Worm (Caenorhabditis elegans) whole organism, late embryonic: ENCODE data around the gene F21A3.2.

Experiments
- C08G9.2 ChIP-seq: sonication (generic microtip); optimal IDR thresholded peaks from 2 replicates; lab custom pipeline; 2016; ENCODE audit warnings: mild to moderate bottlenecking, missing genetic modification characterization, moderate library complexity, missing compliant biosample characterization
- C38D4.7 ChIP-seq: fragments of 200-800 bp; sonication (Bioruptor generic); optimal IDR thresholded peaks from 2 replicates; lab custom pipeline; 2018; ENCODE audit warnings: mild to moderate bottlenecking, missing genetic modification characterization, moderate library complexity, missing compliant biosample characterization
- F13H6.1 ChIP-seq: sonication (generic microtip); optimal IDR thresholded peaks from 2 replicates; lab custom pipeline; 2016; ENCODE audit warnings: missing genetic modification characterization, missing compliant biosample characterization
- T23F11.4 ChIP-seq: fragments of 200-800 bp; sonication (Bioruptor generic); optimal IDR thresholded peaks from 2 replicates; lab custom pipeline; 2018; ENCODE audit warnings: mild to moderate bottlenecking, missing genetic modification characterization, missing compliant biosample characterization
- ceh-14 ChIP-seq: sonication (generic microtip); optimal IDR thresholded peaks from 2 replicates; lab custom pipeline; 2016; ENCODE audit warnings: missing genotype, missing genetic modification characterization, missing compliant biosample characterization
- ceh-18 ChIP-seq: sonication (generic microtip); optimal IDR thresholded peaks from 2 replicates; lab custom pipeline; 2016; ENCODE audit warnings: missing genetic modification characterization, missing compliant biosample characterization
- ceh-19 ChIP-seq: fragments of 200-800 bp; sonication (Bioruptor generic); optimal IDR thresholded peaks from 2 replicates; lab custom pipeline; 2018; ENCODE audit warnings: mild to moderate bottlenecking, missing genetic modification characterization, missing compliant biosample characterization
- ceh-2 ChIP-seq: sonication (generic microtip); optimal IDR thresholded peaks from 2 replicates; lab custom pipeline; 2016; ENCODE audit warnings: missing genotype, missing genetic modification characterization, missing compliant biosample characterization
- ceh-31 ChIP-seq: sonication (generic microtip); optimal IDR thresholded peaks from 2 replicates; lab custom pipeline; 2016; ENCODE audit warnings: missing genetic modification characterization, missing compliant biosample characterization
- ceh-34 ChIP-seq: sonication (generic microtip); optimal IDR thresholded peaks from 2 replicates; lab custom pipeline; 2016; ENCODE audit warnings: mild to moderate bottlenecking, missing genetic modification characterization, missing compliant biosample characterization
- ceh-45 ChIP-seq: fragments of 200-800 bp; sonication (Bioruptor generic); IDR thresholded peaks from 2 replicates; pipeline ENCODE4 v1.3.6; 2022; ENCODE audit warnings: missing genetic modification reagents, missing genetic modification characterization, missing compliant biosample characterization
- ceh-48 ChIP-seq: sonication (generic microtip); optimal IDR thresholded peaks from 2 replicates; lab custom pipeline; 2016; ENCODE audit warnings: missing genetic modification characterization, inconsistent platforms, missing compliant biosample characterization
- ceh-6 ChIP-seq: fragments of 200-800 bp; sonication (Bioruptor generic); optimal IDR thresholded peaks from 2 replicates; lab custom pipeline; 2018; ENCODE audit warnings: mild to moderate bottlenecking, missing genetic modification characterization, missing compliant biosample characterization
- che-1 ChIP-seq: sonication (generic microtip); optimal IDR thresholded peaks from 2 replicates; lab custom pipeline; 2016; ENCODE audit warnings: mild to moderate bottlenecking, missing genetic modification characterization, missing compliant biosample characterization
- dve-1 ChIP-seq: sonication (generic microtip); optimal IDR thresholded peaks from 2 replicates; lab custom pipeline; 2017; ENCODE audit warnings: antibody characterized with exemption, mild to moderate bottlenecking, missing genetic modification characterization, missing compliant biosample characterization
- elt-2 ChIP-seq: sonication (generic microtip); optimal IDR thresholded peaks from 2 replicates; lab custom pipeline; 2016; ENCODE audit warnings: missing genetic modification reagents, missing genetic modification characterization, missing compliant biosample characterization
- elt-4 ChIP-seq: sonication (generic microtip); optimal IDR thresholded peaks from 2 replicates; lab custom pipeline; 2016; ENCODE audit warnings: missing genetic modification characterization, missing compliant biosample characterization
- eyg-1 ChIP-seq: sonication (generic microtip); optimal IDR thresholded peaks from 2 replicates; lab custom pipeline; 2016; ENCODE audit warnings: missing genotype, missing genetic modification characterization, missing compliant biosample characterization
- fax-1 ChIP-seq: sonication (generic microtip); optimal IDR thresholded peaks from 2 replicates; lab custom pipeline; 2016; ENCODE audit warnings: missing genotype, missing genetic modification characterization, missing compliant biosample characterization
- fkh-10 ChIP-seq: fragments of 150-350 bp; optimal IDR thresholded peaks from 2 replicates; lab custom pipeline; 2014; ENCODE audit warnings: missing biosample characterization, missing genetic modification reagents, missing genetic modification characterization
- gmeb-2 ChIP-seq: sonication (generic microtip); optimal IDR thresholded peaks from 2 replicates; lab custom pipeline; 2016; ENCODE audit warnings: missing genetic modification characterization, inconsistent platforms, missing compliant biosample characterization
- hlh-13 ChIP-seq: fragments of 200-800 bp; sonication (Bioruptor generic); optimal IDR thresholded peaks from 2 replicates; lab custom pipeline; 2018; ENCODE audit warnings: mild to moderate bottlenecking, missing genetic modification characterization, missing compliant biosample characterization
- hlh-6 ChIP-seq: sonication (generic microtip); optimal IDR thresholded peaks from 2 replicates; lab custom pipeline; 2016; ENCODE audit warnings: missing genotype, missing genetic modification characterization, missing compliant biosample characterization
- hlh-8 ChIP-seq: sonication (generic microtip); optimal IDR thresholded peaks from 2 replicates; lab custom pipeline; 2016; ENCODE audit warnings: missing genotype, missing genetic modification characterization, missing compliant biosample characterization
- lin-11 ChIP-seq: fragments of 200-800 bp; sonication (Bioruptor generic); optimal IDR thresholded peaks from 2 replicates; lab custom pipeline; 2018; ENCODE audit warnings: mild to moderate bottlenecking, missing genetic modification characterization, missing compliant biosample characterization
- nfya-1 ChIP-seq: sonication (generic microtip); optimal IDR thresholded peaks from 2 replicates; lab custom pipeline; 2017; ENCODE audit warnings: missing genetic modification characterization, mild to moderate bottlenecking, missing compliant biosample characterization, antibody characterized with exemption, moderate library complexity
- nhr-232 ChIP-seq: sonication (generic microtip); optimal IDR thresholded peaks from 2 replicates; lab custom pipeline; 2016; ENCODE audit warnings: missing genetic modification characterization, missing compliant biosample characterization
- npax-4 ChIP-seq: sonication (generic microtip); optimal IDR thresholded peaks from 2 replicates; lab custom pipeline; 2016; ENCODE audit warnings: missing genetic modification characterization, missing compliant biosample characterization
- odd-2 ChIP-seq: sonication (generic microtip); optimal IDR thresholded peaks from 2 replicates; lab custom pipeline; 2017; ENCODE audit warnings: antibody characterized with exemption, mild to moderate bottlenecking, missing genetic modification characterization, missing compliant biosample characterization
- pat-9 ChIP-seq: fragments of 200-800 bp; sonication (Bioruptor generic); optimal IDR thresholded peaks from 2 replicates; lab custom pipeline; 2018; ENCODE audit warnings: mild to moderate bottlenecking, missing genetic modification characterization, moderate library complexity, missing compliant biosample characterization
- pax-1 ChIP-seq: fragments of 150-350 bp; optimal IDR thresholded peaks from 2 replicates; lab custom pipeline; 2014; ENCODE audit warnings: missing biosample characterization, missing genetic modification characterization
- pha-2 ChIP-seq: sonication (generic microtip); optimal IDR thresholded peaks from 2 replicates; lab custom pipeline; 2017; ENCODE audit warnings: mild to moderate bottlenecking, missing genetic modification characterization, missing compliant biosample characterization
- pqm-1 ChIP-seq: sonication (generic microtip); optimal IDR thresholded peaks from 2 replicates; lab custom pipeline; 2016; ENCODE audit warnings: missing genetic modification characterization, missing compliant biosample characterization
- pros-1 ChIP-seq: fragments of 150-350 bp; optimal IDR thresholded peaks from 2 replicates; lab custom pipeline; 2014; ENCODE audit warnings: missing biosample characterization, missing genetic modification reagents, missing genetic modification characterization
- sdc-2 ChIP-seq: sonication (generic microtip); optimal IDR thresholded peaks from 2 replicates; lab custom pipeline; 2016; ENCODE audit warnings: missing genotype, missing genetic modification characterization, missing compliant biosample characterization
- sox-4 ChIP-seq: sonication (generic microtip); optimal IDR thresholded peaks from 2 replicates; lab custom pipeline; 2017; ENCODE audit warnings: mild to moderate bottlenecking, missing genetic modification characterization, inconsistent platforms, missing compliant biosample characterization
- syd-9 ChIP-seq: sonication (generic microtip); optimal IDR thresholded peaks from 2 replicates; lab custom pipeline; 2016; ENCODE audit warnings: mild to moderate bottlenecking, missing genetic modification characterization, moderate library complexity, missing compliant biosample characterization
- tbx-2 ChIP-seq: sonication (generic microtip); optimal IDR thresholded peaks from 2 replicates; lab custom pipeline; 2016; ENCODE audit warnings: missing genetic modification characterization, missing compliant biosample characterization
- ttx-3 ChIP-seq: sonication (generic microtip); optimal IDR thresholded peaks from 2 replicates; lab custom pipeline; 2016; ENCODE audit warnings: missing genetic modification reagents, missing genetic modification characterization, missing compliant biosample characterization
- unc-42 ChIP-seq: sonication (generic microtip); optimal IDR thresholded peaks from 2 replicates; lab custom pipeline; 2016; ENCODE audit warnings: missing genotype, missing genetic modification characterization, missing compliant biosample characterization
- unc-86 ChIP-seq: sonication (generic microtip); optimal IDR thresholded peaks from 2 replicates; lab custom pipeline; 2016; ENCODE audit warnings: missing genetic modification characterization, missing compliant biosample characterization

The F21A3.2 gene

DNA sequence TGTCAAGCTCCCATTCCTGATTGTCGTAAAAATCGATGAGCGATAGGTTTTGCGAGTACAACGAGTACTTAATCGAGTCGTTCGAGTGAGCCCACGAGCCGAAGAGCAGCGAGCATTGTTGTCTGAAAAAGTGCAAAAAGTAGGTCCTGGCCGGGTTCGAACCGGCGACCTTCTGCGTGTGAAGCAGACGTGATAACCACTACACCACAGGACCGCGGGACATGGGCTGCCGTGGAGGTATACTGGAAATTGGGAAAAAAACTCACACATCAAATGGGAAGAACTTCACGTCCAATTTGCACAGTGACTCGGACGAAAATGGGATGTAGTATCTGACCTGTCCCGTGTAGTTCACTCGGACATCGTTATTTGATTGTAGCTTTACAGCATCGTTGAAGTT, 18.4 kb downstream of the F21A3.2 start:
- TF ChIP-seq sox-4 (tag; lab: Kevin White, UChicago) (no peak), ceh-6 (peak; percentile 21), ceh-31 (tag; lab: Kevin White, UChicago) (no peak), ceh-14 (tag; lab: Kevin White, UChicago) (no peak)

DNA sequence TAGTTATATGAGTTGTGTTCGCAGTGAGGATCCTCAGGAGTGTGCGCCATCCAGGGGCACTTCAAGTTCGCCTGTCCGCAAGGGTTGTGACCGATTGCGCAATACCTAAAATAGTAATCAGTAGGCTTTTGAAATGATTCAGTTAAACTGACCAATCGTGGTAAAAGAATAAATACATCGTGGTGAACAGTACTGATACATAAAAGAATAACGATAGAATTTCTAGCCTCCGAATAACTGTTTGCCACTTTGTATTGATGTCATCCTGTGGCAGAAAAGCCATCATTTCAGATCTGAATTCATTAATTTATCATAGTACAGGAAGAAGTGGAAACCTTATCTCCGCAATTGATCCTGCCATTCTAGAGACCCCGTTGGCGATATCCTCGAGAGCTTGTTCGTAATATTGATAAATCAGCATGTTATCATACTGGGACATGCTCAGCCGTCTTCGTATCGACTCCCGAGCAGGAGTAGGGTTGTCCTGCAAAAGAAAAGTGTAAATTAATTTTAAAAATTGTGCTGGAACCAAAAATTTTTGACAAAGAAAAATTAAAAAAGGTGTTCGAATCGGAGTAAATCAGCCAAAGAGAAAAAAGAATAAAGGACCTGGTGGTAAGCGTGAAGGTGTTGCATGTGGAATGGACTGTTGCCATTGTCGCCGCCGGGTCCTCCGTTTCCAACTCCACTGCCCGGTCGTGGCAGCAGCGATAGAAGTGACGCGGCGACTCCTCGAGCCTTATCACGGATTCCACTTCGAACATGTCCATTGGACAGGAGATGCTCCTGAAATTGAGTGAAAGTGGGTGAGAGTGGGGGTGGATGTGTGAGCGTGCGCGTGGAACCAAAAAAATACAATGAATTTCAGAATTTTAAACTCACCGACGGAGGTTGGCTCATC, 20.7 kb downstream of the F21A3.2 start:
- TF ChIP-seq pha-2 (tag; lab: Kevin White, UChicago) (no peak), sdc-2 (no peak), pqm-1 (tag; lab: Kevin White, UChicago) (no peak), C38D4.7 (GFP tag; lab: Kevin White, UChicago) (no peak), lin-11 (tag; lab: Kevin White, UChicago) (no peak), unc-86 (tag; lab: Kevin White, UChicago) (no peak), hlh-8 (tag; lab: Kevin White, UChicago) (no peak), syd-9 (no peak)
- TF ChIP-seq, all 69 proteins: peak for 0

DNA sequence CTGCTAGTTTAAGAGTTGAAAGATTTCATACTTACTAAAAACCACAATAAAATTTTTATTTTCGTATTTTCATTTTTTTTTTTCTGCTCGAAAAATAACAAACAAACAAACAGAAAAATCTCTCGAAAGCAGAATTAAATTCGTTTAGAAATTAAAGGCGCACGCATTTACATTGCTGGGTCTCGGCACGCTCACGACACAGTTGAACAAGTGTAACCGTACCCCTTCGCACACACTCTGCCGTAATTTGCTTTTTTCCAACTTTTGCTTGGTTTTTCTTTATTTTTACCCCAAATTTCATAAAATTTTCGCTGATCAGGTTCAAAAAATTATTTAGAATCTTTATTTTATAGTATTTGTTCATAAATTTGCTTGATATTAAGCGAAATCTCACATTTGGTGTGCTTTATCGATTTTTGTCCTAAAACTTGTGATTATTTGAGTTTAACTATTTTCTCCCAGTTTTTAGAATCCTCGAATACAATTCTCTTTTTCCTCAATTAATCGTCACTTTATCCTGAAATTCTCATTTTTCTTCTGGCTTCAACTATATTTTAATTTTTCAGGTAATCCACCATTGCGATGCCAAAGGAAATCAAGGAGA, 22.0 kb downstream of the F21A3.2 start, which contains the start of gene rpl-38:
TSS of gene rpl-38 (plus strand) at position 554 of the 604 bp plus-strand sequence.
- TF ChIP-seq ceh-31 (tag; lab: Kevin White, UChicago) (peak; percentile 56), fax-1 (tag; lab: Kevin White, UChicago) (no peak), ttx-3 (tag; lab: Kevin White, UChicago) (no peak), hlh-8 (tag; lab: Kevin White, UChicago) (no peak), gmeb-2 (tag; lab: Kevin White, UChicago) (no peak), odd-2 (tag; lab: Kevin White, UChicago) (no peak), elt-2 (tag; lab: Kevin White, UChicago) (peak; percentile 0), F13H6.1 (tag; lab: Kevin White, UChicago) (no peak), eyg-1 (no peak), pax-1 (tag; lab: Kevin White, UChicago) (peak; percentile 14), nfya-1 (tag; lab: Kevin White, UChicago) (peak; percentile 90), npax-4 (tag; lab: Kevin White, UChicago) (no peak), ceh-34 (tag; lab: Kevin White, UChicago) (peak; percentile 37), tbx-2 (tag; lab: Kevin White, UChicago) (peak; percentile 40), fkh-10 (no peak), unc-42 (tag; lab: Kevin White, UChicago) (peak; percentile 94), elt-4 (no peak), ceh-18 (tag; lab: Kevin White, UChicago) (peak; percentile 38), che-1 (tag; lab: Kevin White, UChicago) (no peak)

DNA sequence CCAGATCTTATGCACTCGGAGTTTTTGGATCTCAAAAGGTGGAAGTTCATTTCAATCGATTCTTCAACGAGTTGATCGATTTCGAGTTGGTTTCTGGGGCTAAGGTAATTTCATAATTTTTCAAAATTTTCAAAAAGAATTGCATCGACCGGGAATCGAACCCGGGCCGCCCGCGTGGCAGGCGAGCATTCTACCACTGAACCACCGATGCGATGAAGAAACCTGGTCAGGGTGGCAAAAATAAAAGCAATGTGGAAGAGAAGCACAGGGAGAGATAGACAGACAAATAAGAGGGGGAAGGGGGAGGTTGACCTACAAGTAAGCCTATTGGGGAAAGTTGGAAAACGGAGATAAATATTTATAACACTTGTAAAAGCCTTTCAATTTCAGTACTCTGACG, 28.7 kb downstream of the F21A3.2 start:
- TF ChIP-seq hlh-6 (tag; lab: Kevin White, UChicago) (peak; percentile 73), ceh-34 (tag; lab: Kevin White, UChicago) (peak; percentile 22), pha-2 (tag; lab: Kevin White, UChicago) (no peak), F13H6.1 (tag; lab: Kevin White, UChicago) (no peak), sox-4 (tag; lab: Kevin White, UChicago) (peak; percentile 65), ceh-48 (peak; percentile 27), ceh-6 (peak; percentile 11), ceh-14 (tag; lab: Kevin White, UChicago) (peak; percentile 12), ceh-2 (tag; lab: Kevin White, UChicago) (peak; percentile 39), unc-42 (tag; lab: Kevin White, UChicago) (no peak), elt-4 (no peak), pros-1 (no peak), C38D4.7 (GFP tag; lab: Kevin White, UChicago) (peak; percentile 64), gmeb-2 (tag; lab: Kevin White, UChicago) (peak; percentile 41), dve-1 (tag; lab: Kevin White, UChicago) (peak; percentile 2), T23F11.4 (GFP tag; lab: Kevin White, UChicago) (peak; percentile 26), ceh-45 (GFP tag; lab: Robert Waterston, UW) (peak; percentile 61; the same call in 1 of the 2 replicates), pat-9 (peak; percentile 56), nfya-1 (tag; lab: Kevin White, UChicago) (peak; percentile 38), tbx-2 (tag; lab: Kevin White, UChicago) (peak; percentile 38), nhr-232 (tag; lab: Kevin White, UChicago) (peak; percentile 42), odd-2 (tag; lab: Kevin White, UChicago) (no peak), ceh-19 (GFP tag; lab: Kevin White, UChicago) (peak; percentile 51), ceh-31 (tag; lab: Kevin White, UChicago) (peak; percentile 2), che-1 (tag; lab: Kevin White, UChicago) (peak; percentile 51), C08G9.2 (tag; lab: Kevin White, UChicago) (peak; percentile 2), fax-1 (tag; lab: Kevin White, UChicago) (no peak), hlh-13 (GFP tag; lab: Kevin White, UChicago) (peak; percentile 23)
